Fruit fly (Drosophila melanogaster): ENCODE results near the gene mtSSB.
A peak's percentile ranks its signal among the peaks of the same experiment; 100 is the strongest.

mtSSB gene

DNA sequence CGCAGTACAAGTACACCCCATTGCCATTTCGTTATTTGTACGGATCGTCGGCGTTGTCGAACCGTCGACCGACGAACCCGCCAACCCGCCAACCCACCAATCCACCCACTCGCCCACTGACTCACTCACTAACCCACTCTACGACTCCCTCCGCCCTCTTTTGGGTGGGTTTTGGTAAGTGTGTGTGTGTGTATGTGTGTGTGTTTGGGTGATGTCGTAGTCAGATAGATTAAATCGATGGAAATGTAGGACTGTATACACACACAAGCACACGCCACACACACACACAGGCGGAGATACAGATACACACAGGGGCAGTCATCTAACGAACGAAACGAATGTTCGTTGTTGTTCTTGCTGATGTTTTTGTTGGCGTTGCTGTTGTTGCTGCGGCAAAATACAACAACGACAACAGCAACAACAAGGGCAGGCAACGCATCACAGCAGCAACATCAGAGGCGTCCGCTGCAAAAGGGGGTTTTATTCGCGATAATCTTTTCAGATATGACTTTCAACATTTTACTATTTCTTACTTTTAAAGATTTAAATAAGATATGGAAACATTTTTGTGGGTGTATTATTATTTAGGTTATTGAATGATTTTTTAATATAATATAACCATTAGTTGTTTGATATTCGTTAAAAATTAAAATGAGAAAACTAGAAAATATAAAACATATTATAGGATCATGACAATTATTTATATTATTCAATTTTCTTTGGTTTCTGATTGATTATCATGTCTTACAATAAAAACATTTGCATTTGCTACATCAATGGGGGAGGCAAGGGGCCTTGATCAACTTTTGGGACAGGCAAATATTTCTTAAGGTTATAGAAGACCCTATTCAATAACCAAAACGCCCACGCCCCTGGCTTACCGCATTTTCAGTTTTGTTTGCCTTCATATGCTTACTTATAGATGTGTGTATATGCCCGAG is 16.6 kb upstream of the mtSSB start (continued):
- TF ChIP-seq lab (GFP tag; optimal IDR thresholded peaks at IDR 0.05): peak; percentile 85
- no peak for TF ChIP-seq Atf3 (GFP tag; optimal IDR thresholded peaks at IDR 0.05)
- TF ChIP-seq fru (optimal IDR thresholded peaks at IDR 0.05): no peak
- TF ChIP-seq Sry-β (GFP tag; optimal IDR thresholded peaks at IDR 0.05): peak; percentile 64
- TF ChIP-seq aop (GFP tag; IDR thresholded peaks at IDR 0.05): peak; percentile 33; the same call in 1 of the 2 replicates
- TF ChIP-seq h (optimal IDR thresholded peaks at IDR 0.05): no peak
- peak; percentile 96 for TF ChIP-seq CG4424 (GFP tag; optimal IDR thresholded peaks at IDR 0.05)
- TF ChIP-seq Spps (tag; optimal IDR thresholded peaks at IDR 0.05): peak; percentile 87
- peak; percentile 79 for TF ChIP-seq fd3F (GFP tag; optimal IDR thresholded peaks at IDR 0.05)
- TF ChIP-seq Meics (GFP tag; optimal IDR thresholded peaks at IDR 0.05): peak; percentile 95
- no peak for TF ChIP-seq Sin3A (optimal IDR thresholded peaks at IDR 0.05)
- TF ChIP-seq Lhr (GFP tag; optimal IDR thresholded peaks at IDR 0.05): peak; percentile 9
- TF ChIP-seq CG8290 (GFP tag; optimal IDR thresholded peaks at IDR 0.05): peak; percentile 44
- TF ChIP-seq CG8290 (tag; optimal IDR thresholded peaks at IDR 0.05): peak in 1 of 2 experiments; percentile 64
- peak; percentile 67 for TF ChIP-seq Fer3 (tag; optimal IDR thresholded peaks at IDR 0.05)
- TF ChIP-seq CG33557 (GFP tag; optimal IDR thresholded peaks at IDR 0.05): peak; percentile 94
- no peak for TF ChIP-seq disco-r (GFP tag; optimal IDR thresholded peaks at IDR 0.05)
- TF ChIP-seq CG9876 (GFP tag; optimal IDR thresholded peaks at IDR 0.05): peak; percentile 32
- TF ChIP-seq abd-A (tag; optimal IDR thresholded peaks at IDR 0.05): peak; percentile 94
- TF ChIP-seq Oli (tag; optimal IDR thresholded peaks at IDR 0.05): peak; percentile 98
- no peak for TF ChIP-seq bab2 (GFP tag; optimal IDR thresholded peaks at IDR 0.05)
- TF ChIP-seq Antp (GFP tag; optimal IDR thresholded peaks at IDR 0.05): no peak
- TF ChIP-seq HHEX (GFP tag; optimal IDR thresholded peaks at IDR 0.05): peak; percentile 88
- TF ChIP-seq CG14014 (GFP tag; IDR thresholded peaks at IDR 0.05): peak; percentile 38; the same call in 1 of the 2 replicates
- TF ChIP-seq CG9932 (GFP tag; IDR thresholded peaks at IDR 0.05): peak; percentile 69
- peak; percentile 9 for TF ChIP-seq eyg (GFP tag; optimal IDR thresholded peaks at IDR 0.05)
- TF ChIP-seq CG8359 (GFP tag; optimal IDR thresholded peaks at IDR 0.05; ENCODE audit: borderline replicate concordance): peak; percentile 57
- no peak for TF ChIP-seq wek (GFP tag; optimal IDR thresholded peaks at IDR 0.05)
- TF ChIP-seq oc (tag; optimal IDR thresholded peaks at IDR 0.05): peak; percentile 28
- TF ChIP-seq CG5245 (GFP tag; optimal IDR thresholded peaks at IDR 0.05): peak; percentile 73
- TF ChIP-seq ara (GFP tag; IDR thresholded peaks at IDR 0.05): peak; percentile 75
- TF ChIP-seq sd (tag; optimal IDR thresholded peaks at IDR 0.05): peak; percentile 50
- peak; percentile 61; the same call in 2 of the 3 replicates for TF ChIP-seq ci (GFP tag; IDR thresholded peaks at IDR 0.05)
- no peak for TF ChIP-seq Doc3 (GFP tag; IDR thresholded peaks at IDR 0.05; ENCODE audit: partially characterized antibody)
- peak; percentile 91 for TF ChIP-seq CG15601 (tag; optimal IDR thresholded peaks at IDR 0.05)
- peak; percentile 1 for TF ChIP-seq CG12219 (GFP tag; optimal IDR thresholded peaks at IDR 0.05)
- TF ChIP-seq D19A (tag; optimal IDR thresholded peaks at IDR 0.05): peak; percentile 87
- TF ChIP-seq Xbp1 (GFP tag; optimal IDR thresholded peaks at IDR 0.05): peak; percentile 88
- peak; percentile 17; the same call in 1 of the 3 replicates for TF ChIP-seq CG2199 (GFP tag; IDR thresholded peaks at IDR 0.05)
- no peak; the same call in 2 of the 3 replicates for TF ChIP-seq HLH4C (GFP tag; IDR thresholded peaks at IDR 0.05; ENCODE audit: partially characterized antibody)
- TF ChIP-seq Aef1 (GFP tag; IDR thresholded peaks at IDR 0.05): peak; percentile 94
- peak; percentile 64; the same call in 2 of the 3 replicates for TF ChIP-seq gce (GFP tag; IDR thresholded peaks at IDR 0.05)
- TF ChIP-seq hkb (optimal IDR thresholded peaks at IDR 0.05): no peak
- no peak for TF ChIP-seq hkb (GFP tag; IDR thresholded peaks at IDR 0.05)
- TF ChIP-seq pita (GFP tag; optimal IDR thresholded peaks at IDR 0.05): no peak
- peak; percentile 96 for TF ChIP-seq CG11504 (tag; optimal IDR thresholded peaks at IDR 0.05)
- no peak for TF ChIP-seq gfzf (GFP tag; optimal IDR thresholded peaks at IDR 0.05)
- peak; percentile 92 for TF ChIP-seq Asciz (GFP tag; optimal IDR thresholded peaks at IDR 0.05)
- no peak for TF ChIP-seq BEAF-32 (GFP tag; optimal IDR thresholded peaks at IDR 0.05)

Measured in whole organism, embryonic.